Worm (Caenorhabditis elegans): Measurements from ENCODE around the gene oatr-1.

Gene oatr-1

DNA sequence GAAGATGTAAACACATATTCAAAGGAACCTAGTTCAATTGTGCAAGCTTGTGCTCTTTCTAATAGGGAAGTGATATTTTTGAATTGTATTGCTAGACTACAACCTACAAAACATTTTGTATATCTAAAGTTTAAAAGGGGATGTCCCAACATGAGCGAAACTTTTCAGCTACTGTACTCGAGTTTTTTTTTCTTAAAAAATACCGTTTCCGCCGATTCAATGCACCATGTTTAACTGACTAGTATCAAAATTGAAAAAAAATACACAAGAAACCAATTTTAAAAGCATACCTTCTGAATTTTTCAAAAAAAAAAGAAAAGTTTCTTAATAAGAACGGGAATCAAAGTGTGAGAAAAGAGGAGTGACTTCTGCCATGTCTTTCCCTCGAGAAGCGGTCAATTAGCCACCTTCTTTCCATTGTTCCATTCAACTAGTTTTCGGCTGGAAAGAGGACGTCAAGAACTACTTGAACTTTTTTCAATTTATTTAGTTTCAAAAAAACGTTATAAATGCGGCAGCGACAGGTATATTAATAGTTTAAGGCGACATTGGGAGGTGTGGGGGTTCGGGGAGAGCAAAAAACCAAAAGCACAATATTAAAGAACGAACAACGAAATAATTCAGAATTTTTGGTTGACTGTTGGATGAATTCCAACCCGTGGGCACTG lies 19.5 kb upstream of the oatr-1 start, which contains the start of gene nas-4:
nas-4 (minus strand) TSS at position 351 of the 668 bp plus-strand sequence.
- TF ChIP-seq F13C5.2 (tag; optimal IDR thresholded peaks at IDR 0.05): no peak
- TF ChIP-seq ceh-13 (GFP tag; optimal IDR thresholded peaks at IDR 0.05): no peak
- TF ChIP-seq aly-1 (tag; optimal IDR thresholded peaks at IDR 0.05): no peak
- no peak for TF ChIP-seq ceh-36 (tag; optimal IDR thresholded peaks at IDR 0.05)
- no peak for TF ChIP-seq B0310.2 (tag; optimal IDR thresholded peaks at IDR 0.05)
- no peak for TF ChIP-seq tra-4 (tag; optimal IDR thresholded peaks at IDR 0.05)
- TF ChIP-seq flt-1 (GFP tag; IDR thresholded peaks at IDR 0.05): no peak
- no peak for TF ChIP-seq hmbx-1 (tag; optimal IDR thresholded peaks at IDR 0.05)
- TF ChIP-seq sea-1 (GFP tag; conservative IDR thresholded peaks at IDR 0.05): no peak
- no peak for TF ChIP-seq tbx-11 (GFP tag; IDR thresholded peaks at IDR 0.05)
- no peak for TF ChIP-seq ets-7 (tag; optimal IDR thresholded peaks at IDR 0.05)
- TF ChIP-seq pes-1 (GFP tag; IDR thresholded peaks at IDR 0.05): no peak
- no peak for TF ChIP-seq hmg-4 (GFP tag; optimal IDR thresholded peaks at IDR 0.05)
- TF ChIP-seq ama-1 (optimal IDR thresholded peaks at IDR 0.05): no peak
- TF ChIP-seq scrt-1 (GFP tag; IDR thresholded peaks at IDR 0.05): no peak

DNA sequence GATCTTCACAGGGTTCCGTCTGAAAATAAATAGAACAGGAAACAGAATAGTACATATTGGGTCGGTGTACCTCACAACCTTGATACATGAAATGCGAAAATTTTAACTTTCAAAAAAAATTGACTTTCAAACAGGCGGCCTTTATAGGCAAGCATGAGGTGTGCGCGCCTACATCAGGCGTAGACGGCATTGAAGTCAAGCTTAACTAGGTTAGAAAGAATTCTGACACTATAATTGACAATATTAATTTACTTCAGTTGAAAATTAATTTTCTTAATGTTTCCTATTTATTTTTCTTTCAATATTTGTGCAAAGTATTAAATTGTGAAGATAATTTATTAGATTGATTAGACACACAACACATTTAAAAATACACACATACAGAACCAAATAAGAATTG lies 15.9 kb upstream of the oatr-1 start, which contains the start of gene C05D11.5:
C05D11.5 (minus strand) TSS at position 101 of the 400 bp plus-strand sequence.
- TF ChIP-seq tra-4 (tag; optimal IDR thresholded peaks at IDR 0.05) (no peak), tbx-11 (GFP tag; IDR thresholded peaks at IDR 0.05) (no peak), F13C5.2 (tag; optimal IDR thresholded peaks at IDR 0.05) (no peak), ceh-13 (GFP tag; optimal IDR thresholded peaks at IDR 0.05) (no peak), scrt-1 (GFP tag; IDR thresholded peaks at IDR 0.05) (no peak), flt-1 (GFP tag; IDR thresholded peaks at IDR 0.05) (no peak), ets-7 (tag; optimal IDR thresholded peaks at IDR 0.05) (no peak), hmg-4 (GFP tag; optimal IDR thresholded peaks at IDR 0.05) (no peak), B0310.2 (tag; optimal IDR thresholded peaks at IDR 0.05) (no peak), tbx-37 (GFP tag; conservative IDR thresholded peaks at IDR 0.05) (no peak), hnd-1 (tag; optimal IDR thresholded peaks at IDR 0.05) (no peak), ceh-36 (tag; optimal IDR thresholded peaks at IDR 0.05) (no peak), sea-1 (GFP tag; conservative IDR thresholded peaks at IDR 0.05) (no peak), aly-1 (tag; optimal IDR thresholded peaks at IDR 0.05) (no peak), hmbx-1 (tag; optimal IDR thresholded peaks at IDR 0.05) (no peak), ama-1 (optimal IDR thresholded peaks at IDR 0.05) (no peak), pes-1 (GFP tag; IDR thresholded peaks at IDR 0.05) (no peak)

DNA sequence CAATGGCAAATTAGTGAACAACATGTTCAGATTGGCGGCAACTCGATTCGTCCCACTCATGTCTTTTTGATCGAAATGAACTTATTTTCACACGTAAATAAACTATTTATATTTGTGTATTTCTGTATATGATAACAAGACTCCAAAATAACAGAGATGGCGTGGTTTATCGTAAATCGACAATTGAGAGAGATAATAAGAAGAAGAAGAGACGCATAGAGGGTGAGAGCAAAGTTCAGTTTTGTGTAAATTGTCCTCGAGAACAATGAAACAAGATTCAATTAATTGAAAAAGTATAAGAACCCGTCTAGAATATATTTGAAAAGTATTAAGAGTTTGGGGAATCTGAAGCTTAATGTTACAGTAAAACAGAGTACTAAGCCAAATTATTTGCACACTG lies 15.4 kb upstream of the oatr-1 start:
- TF ChIP-seq ama-1 (optimal IDR thresholded peaks at IDR 0.05): no peak
- TF ChIP-seq hmbx-1 (tag; optimal IDR thresholded peaks at IDR 0.05): no peak
- TF ChIP-seq B0310.2 (tag; optimal IDR thresholded peaks at IDR 0.05): no peak
- no peak for TF ChIP-seq ceh-13 (GFP tag; optimal IDR thresholded peaks at IDR 0.05)
- no peak for TF ChIP-seq pes-1 (GFP tag; IDR thresholded peaks at IDR 0.05)
- no peak for TF ChIP-seq scrt-1 (GFP tag; IDR thresholded peaks at IDR 0.05)
- no peak for TF ChIP-seq flt-1 (GFP tag; IDR thresholded peaks at IDR 0.05)
- TF ChIP-seq F13C5.2 (tag; optimal IDR thresholded peaks at IDR 0.05): no peak
- TF ChIP-seq tbx-37 (GFP tag; conservative IDR thresholded peaks at IDR 0.05): no peak
- TF ChIP-seq ceh-36 (tag; optimal IDR thresholded peaks at IDR 0.05): no peak
- TF ChIP-seq ets-7 (tag; optimal IDR thresholded peaks at IDR 0.05): no peak
- no peak for TF ChIP-seq hnd-1 (tag; optimal IDR thresholded peaks at IDR 0.05)
- no peak for TF ChIP-seq sea-1 (GFP tag; conservative IDR thresholded peaks at IDR 0.05)
- TF ChIP-seq tbx-11 (GFP tag; IDR thresholded peaks at IDR 0.05): no peak
- no peak for TF ChIP-seq tra-4 (tag; optimal IDR thresholded peaks at IDR 0.05)
- no peak for TF ChIP-seq hmg-4 (GFP tag; optimal IDR thresholded peaks at IDR 0.05)
- no peak for TF ChIP-seq aly-1 (tag; optimal IDR thresholded peaks at IDR 0.05)

DNA sequence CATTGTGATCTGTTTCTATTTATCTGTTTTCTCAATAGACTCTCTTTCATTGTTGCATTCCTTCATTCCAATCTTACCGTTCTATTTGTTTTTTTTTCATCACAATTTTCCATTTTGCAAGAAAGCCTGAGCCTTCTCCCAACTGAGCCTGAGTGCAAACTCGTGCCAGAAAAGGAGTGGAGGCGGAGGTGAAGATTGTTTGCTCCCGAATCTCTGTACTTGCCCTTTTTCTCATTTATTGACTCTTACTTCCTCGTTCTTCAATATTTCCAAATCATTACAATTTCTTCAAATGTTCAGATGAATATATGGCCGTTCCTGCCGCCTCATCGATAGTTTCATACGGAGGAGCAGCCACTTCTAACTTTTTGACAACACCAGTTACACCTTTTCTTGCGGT lies 10.8 kb upstream of the oatr-1 start, which contains the start of gene let-756:
let-756 (plus strand) TSS at position 301 of the 400 bp plus-strand sequence.
- TF ChIP-seq ceh-36 (tag; optimal IDR thresholded peaks at IDR 0.05) (no peak), sea-1 (GFP tag; conservative IDR thresholded peaks at IDR 0.05) (no peak), flt-1 (GFP tag; IDR thresholded peaks at IDR 0.05) (no peak)

- TF ChIP-seq ama-1 (optimal IDR thresholded peaks at IDR 0.05) (no peak), tbx-37 (GFP tag; conservative IDR thresholded peaks at IDR 0.05) (no peak), F13C5.2 (tag; optimal IDR thresholded peaks at IDR 0.05) (no peak), B0310.2 (tag; optimal IDR thresholded peaks at IDR 0.05) (no peak), scrt-1 (GFP tag; IDR thresholded peaks at IDR 0.05) (no peak), ceh-13 (GFP tag; optimal IDR thresholded peaks at IDR 0.05) (no peak), ceh-36 (tag; optimal IDR thresholded peaks at IDR 0.05) (no peak), pes-1 (GFP tag; IDR thresholded peaks at IDR 0.05) (no peak), aly-1 (tag; optimal IDR thresholded peaks at IDR 0.05) (no peak), hnd-1 (tag; optimal IDR thresholded peaks at IDR 0.05) (no peak), ets-7 (tag; optimal IDR thresholded peaks at IDR 0.05) (no peak), hmg-4 (GFP tag; optimal IDR thresholded peaks at IDR 0.05) (no peak), hmbx-1 (tag; optimal IDR thresholded peaks at IDR 0.05) (no peak)
Observed at ce11 chrIII:6405121-6405520, 9.1 kb upstream of the oatr-1 start.

- TF ChIP-seq pes-1 (GFP tag; IDR thresholded peaks at IDR 0.05) (no peak), ceh-13 (GFP tag; optimal IDR thresholded peaks at IDR 0.05) (no peak), scrt-1 (GFP tag; IDR thresholded peaks at IDR 0.05) (no peak), B0310.2 (tag; optimal IDR thresholded peaks at IDR 0.05) (no peak), F13C5.2 (tag; optimal IDR thresholded peaks at IDR 0.05) (no peak), tbx-11 (GFP tag; IDR thresholded peaks at IDR 0.05) (no peak), tbx-37 (GFP tag; conservative IDR thresholded peaks at IDR 0.05) (no peak), ets-7 (tag; optimal IDR thresholded peaks at IDR 0.05) (no peak), flt-1 (GFP tag; IDR thresholded peaks at IDR 0.05) (no peak), sea-1 (GFP tag; conservative IDR thresholded peaks at IDR 0.05) (no peak), hnd-1 (tag; optimal IDR thresholded peaks at IDR 0.05) (no peak), ama-1 (optimal IDR thresholded peaks at IDR 0.05) (no peak), tra-4 (tag; optimal IDR thresholded peaks at IDR 0.05) (no peak), aly-1 (tag; optimal IDR thresholded peaks at IDR 0.05) (no peak), hmg-4 (GFP tag; optimal IDR thresholded peaks at IDR 0.05) (no peak), ceh-36 (tag; optimal IDR thresholded peaks at IDR 0.05) (no peak), hmbx-1 (tag; optimal IDR thresholded peaks at IDR 0.05) (no peak)
Observed at ce11 chrIII:6402810-6403209, 6.8 kb upstream of the oatr-1 start.

- TF ChIP-seq ets-7 (tag; optimal IDR thresholded peaks at IDR 0.05) (no peak), flt-1 (GFP tag; IDR thresholded peaks at IDR 0.05) (no peak), tbx-37 (GFP tag; conservative IDR thresholded peaks at IDR 0.05) (no peak), aly-1 (tag; optimal IDR thresholded peaks at IDR 0.05) (no peak), F13C5.2 (tag; optimal IDR thresholded peaks at IDR 0.05) (no peak), ceh-13 (GFP tag; optimal IDR thresholded peaks at IDR 0.05) (no peak), B0310.2 (tag; optimal IDR thresholded peaks at IDR 0.05) (no peak), scrt-1 (GFP tag; IDR thresholded peaks at IDR 0.05) (no peak), sea-1 (GFP tag; conservative IDR thresholded peaks at IDR 0.05) (no peak), hnd-1 (tag; optimal IDR thresholded peaks at IDR 0.05) (no peak), ama-1 (optimal IDR thresholded peaks at IDR 0.05) (no peak), pes-1 (GFP tag; IDR thresholded peaks at IDR 0.05) (no peak), hmg-4 (GFP tag; optimal IDR thresholded peaks at IDR 0.05) (no peak), tbx-11 (GFP tag; IDR thresholded peaks at IDR 0.05) (no peak), tra-4 (tag; optimal IDR thresholded peaks at IDR 0.05) (no peak), hmbx-1 (tag; optimal IDR thresholded peaks at IDR 0.05) (no peak), ceh-36 (tag; optimal IDR thresholded peaks at IDR 0.05) (no peak)
Observed at ce11 chrIII:6402346-6402745, 6.4 kb upstream of the oatr-1 start.

Measured in whole organism, early embryonic.